Worm (Caenorhabditis elegans): Measurements from ENCODE around the gene F36H9.7.

DNA sequence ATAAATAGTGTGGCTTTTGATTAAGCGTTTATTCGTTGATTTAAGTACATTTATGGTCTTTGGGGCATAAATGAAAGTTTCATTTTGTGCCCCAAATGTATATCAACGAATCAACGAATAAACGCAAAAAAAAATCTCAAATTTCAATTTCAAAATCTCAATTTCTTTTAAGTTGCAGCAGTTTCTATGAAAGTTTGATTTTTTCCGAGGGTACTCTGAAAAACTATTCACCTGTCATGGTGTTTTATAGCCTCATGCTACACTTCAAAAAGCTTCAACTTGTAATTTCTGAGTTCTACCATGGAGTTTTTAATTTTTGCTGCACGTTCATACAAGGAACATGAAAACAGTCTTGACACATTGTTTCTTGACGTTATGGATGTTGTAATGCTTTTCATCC lies 22.2 kb downstream of the F36H9.7 start, which contains the start of gene ZK697.1:
- TF ChIP-seq B0310.2 (tag; optimal IDR thresholded peaks at IDR 0.05), result no peak
- no peak for TF ChIP-seq ama-1 (optimal IDR thresholded peaks at IDR 0.05)

Data from whole organism, early embryonic.